Worm (Caenorhabditis elegans): Measurements from ENCODE around the gene fozi-1.

DNA sequence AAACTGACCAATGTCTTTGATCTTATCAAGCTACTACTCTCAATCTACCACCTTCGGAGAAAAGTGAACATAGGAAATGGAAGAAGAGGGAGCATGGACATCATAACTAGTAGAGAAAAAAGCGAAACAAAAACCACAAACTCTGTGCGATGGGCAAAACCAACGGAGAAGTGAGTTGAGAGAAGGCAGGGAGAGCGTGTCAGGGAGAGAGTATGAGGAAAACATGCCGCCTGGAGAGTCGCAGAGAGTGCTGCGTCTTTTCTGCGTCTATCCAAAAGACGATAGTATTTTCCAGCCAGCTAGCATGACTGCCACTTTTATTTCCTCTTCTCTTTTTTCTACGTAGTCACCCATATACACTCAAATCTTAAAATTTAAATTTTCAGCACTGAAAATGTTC lies 41.6 kb upstream of the fozi-1 start, which contains the start of gene saeg-2:
- no peak for TF ChIP-seq fkh-10 (GFP tag; optimal IDR thresholded peaks at IDR 0.05)
- TF ChIP-seq fkh-6 (tag; optimal IDR thresholded peaks at IDR 0.05): no peak
- TF ChIP-seq ets-4 (tag; optimal IDR thresholded peaks at IDR 0.05): no peak
- TF ChIP-seq ceh-22 (tag; optimal IDR thresholded peaks at IDR 0.05): no peak
- no peak for TF ChIP-seq nhr-11 (tag; optimal IDR thresholded peaks at IDR 0.05)
